Worm (Caenorhabditis elegans): ENCODE results near the gene C18H7.12.

DNA sequence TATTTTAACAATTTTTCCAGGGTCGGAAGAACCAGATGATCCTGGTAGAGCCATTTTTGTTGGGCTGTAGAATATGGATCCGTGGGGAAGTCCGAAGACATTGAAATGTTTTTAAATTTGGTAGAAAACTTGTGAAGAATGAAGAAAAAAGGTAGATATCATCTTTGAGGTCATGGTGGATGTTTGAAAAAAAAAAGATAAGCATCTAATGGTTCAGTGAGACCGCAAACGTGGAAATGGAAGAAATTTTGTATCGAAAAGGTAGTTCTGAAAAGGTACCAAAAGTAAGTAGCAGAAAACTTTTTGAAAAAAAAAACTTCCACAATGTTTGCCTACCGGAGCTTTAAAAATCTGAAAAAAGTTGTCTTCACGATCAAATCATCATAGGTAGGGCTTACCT, 15.9 kb upstream of the C18H7.12 start, which contains the start of gene prmt-4:
- no peak for TF ChIP-seq dao-5 (tag; optimal IDR thresholded peaks at IDR 0.05)
- TF ChIP-seq him-1 (tag; optimal IDR thresholded peaks at IDR 0.05), result no peak
- TF ChIP-seq W03F9.2 (tag; optimal IDR thresholded peaks at IDR 0.05), result no peak
